Worm (Caenorhabditis elegans) whole organism, L4/young adult: ENCODE results near the gene C54D10.4.

Experiments used
- W03F9.2 ChIP-seq: fragments of 150-350 bp; optimal IDR thresholded peaks from 2 replicates; lab custom pipeline; 2014; ENCODE audit warnings: missing biosample characterization, missing genetic modification characterization
- dao-5 ChIP-seq: sonication (generic microtip); optimal IDR thresholded peaks from 2 replicates; lab custom pipeline; 2016; ENCODE audit warnings: missing genotype, missing genetic modification characterization, moderate library complexity, missing compliant biosample characterization
- him-1 ChIP-seq: sonication (generic microtip); optimal IDR thresholded peaks from 2 replicates; lab custom pipeline; 2016; ENCODE audit warnings: missing genotype, missing genetic modification reagents, missing genetic modification characterization, missing compliant biosample characterization

Gene C54D10.4

ce11 chrV:12433717-12434116 is 13.0 kb upstream of the C54D10.4 start, which contains the start of gene srh-25:
srh-25 (minus strand) TSS chrV:12433817.
- TF ChIP-seq W03F9.2 (tag; lab: Kevin White, UChicago) (no peak), dao-5 (tag; lab: Kevin White, UChicago) (no peak), him-1 (tag; lab: Kevin White, UChicago) (no peak)

ce11 chrV:12433105-12433504 is 12.4 kb upstream of the C54D10.4 start:
- TF ChIP-seq dao-5 (tag; lab: Kevin White, UChicago) (no peak), W03F9.2 (tag; lab: Kevin White, UChicago) (no peak), him-1 (tag; lab: Kevin White, UChicago) (no peak)

- no peak for TF ChIP-seq W03F9.2 (tag; lab: Kevin White, UChicago)
- no peak for TF ChIP-seq dao-5 (tag; lab: Kevin White, UChicago)
- TF ChIP-seq him-1 (tag; lab: Kevin White, UChicago) = no peak
These were observed 11.4 kb upstream of the C54D10.4 start, which contains the start of gene C54D10.13 for ce11 chrV:12432111-12432510. C54D10.13 (minus strand) TSS chrV:12432289.

DNA sequence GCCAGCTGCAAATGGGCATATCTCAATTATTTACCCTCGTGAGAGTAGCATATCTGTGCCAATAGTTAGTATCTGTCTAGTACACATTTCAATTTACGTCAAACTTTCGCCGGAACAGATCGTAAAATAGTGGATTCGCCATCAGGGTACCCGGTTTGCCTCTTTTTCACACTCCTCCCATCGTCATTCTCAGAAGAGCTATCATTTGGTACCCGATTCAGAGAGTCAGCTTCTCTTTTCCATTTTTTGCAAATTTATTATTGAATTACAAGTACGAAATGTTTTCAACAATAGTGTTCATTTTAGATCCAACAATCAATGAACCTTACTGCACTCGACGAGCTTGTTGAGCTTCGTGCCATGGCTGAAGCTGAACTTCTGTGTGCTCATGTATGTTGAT is 8.3 kb upstream of the C54D10.4 start, which contains the start of gene C54D10.5:
TSS of gene C54D10.5 (plus strand) at position 301 of the 400 bp plus-strand sequence.
- TF ChIP-seq dao-5 (tag; lab: Kevin White, UChicago) (no peak), him-1 (tag; lab: Kevin White, UChicago) (no peak), W03F9.2 (tag; lab: Kevin White, UChicago) (no peak)

- no peak for TF ChIP-seq him-1 (tag; lab: Kevin White, UChicago)
- no peak for TF ChIP-seq W03F9.2 (tag; lab: Kevin White, UChicago)
- no peak for TF ChIP-seq dao-5 (tag; lab: Kevin White, UChicago)
These were observed 7.1 kb upstream of the C54D10.4 start for ce11 chrV:12427826-12428225.

DNA sequence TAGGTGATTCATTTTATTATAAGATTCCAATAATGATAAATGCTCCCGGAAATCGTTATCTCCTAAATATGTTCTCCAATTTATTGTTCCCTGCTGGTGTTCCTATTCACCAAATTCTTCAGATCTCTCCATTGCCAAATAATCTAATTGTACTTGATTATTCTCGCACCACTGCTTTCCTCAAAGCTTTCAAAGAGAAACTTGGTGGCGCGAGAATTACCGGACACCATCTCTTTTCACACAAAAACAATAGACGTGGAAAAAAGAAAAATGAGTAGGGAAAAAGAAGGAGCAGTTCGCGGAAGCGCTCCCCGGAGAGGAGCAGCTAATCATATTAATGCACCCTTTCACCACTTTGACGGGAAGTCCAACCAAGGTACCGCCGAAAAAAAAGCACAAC is 617 bp upstream of the C54D10.4 start:
- no peak for TF ChIP-seq dao-5 (tag; lab: Kevin White, UChicago)
- TF ChIP-seq W03F9.2 (tag; lab: Kevin White, UChicago) = no peak
- TF ChIP-seq him-1 (tag; lab: Kevin White, UChicago) = no peak

ce11 chrV:12418292-12418691 is 2.5 kb downstream of the C54D10.4 start, which contains the start of gene C54D10.3:
C54D10.3 (plus strand) TSS chrV:12418592.
- TF ChIP-seq dao-5 (tag; lab: Kevin White, UChicago) (no peak), W03F9.2 (tag; lab: Kevin White, UChicago) (no peak), him-1 (tag; lab: Kevin White, UChicago) (no peak)

DNA sequence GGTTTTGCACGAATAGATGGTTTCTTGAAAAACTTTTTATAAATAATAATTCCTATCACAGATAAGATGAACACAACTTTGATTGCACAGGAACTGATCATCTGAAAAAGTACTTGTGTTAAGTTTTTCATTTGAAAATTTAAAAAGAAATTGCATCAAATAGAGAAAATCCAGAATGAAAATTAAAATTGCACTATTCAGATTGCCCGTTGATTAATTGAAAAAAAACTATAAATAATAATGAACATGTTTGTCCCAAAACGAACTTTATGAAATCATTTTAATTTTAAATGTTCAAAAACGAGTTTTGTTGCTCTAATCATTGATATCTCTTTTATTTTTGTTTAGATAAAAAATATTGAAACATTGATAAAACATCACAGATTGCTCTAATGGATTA is 3.5 kb downstream of the C54D10.4 start, which contains the start of gene cdr-3:
TSS of gene cdr-3 (minus strand) at position 101 of the 400 bp plus-strand sequence.
- TF ChIP-seq dao-5 (tag; lab: Kevin White, UChicago) = no peak
- TF ChIP-seq W03F9.2 (tag; lab: Kevin White, UChicago) = no peak
- TF ChIP-seq him-1 (tag; lab: Kevin White, UChicago) = no peak

DNA sequence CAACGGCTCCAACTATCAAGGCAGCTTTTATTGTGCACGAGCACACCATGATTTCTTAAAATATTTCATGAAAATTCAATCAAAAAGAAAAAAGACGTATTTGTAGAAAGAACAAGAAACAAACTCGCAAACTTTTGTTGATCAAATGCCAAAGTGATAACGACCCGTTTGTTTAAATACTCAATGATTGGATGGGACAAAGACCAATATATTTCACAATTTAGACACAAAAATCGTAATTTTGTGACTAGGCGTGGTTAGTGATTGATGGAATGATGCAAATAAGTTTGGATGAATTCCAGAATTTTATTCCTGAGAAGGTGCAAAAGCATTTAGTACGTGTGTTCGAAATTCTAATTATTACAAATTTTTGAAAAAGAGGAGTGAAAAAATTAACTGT is 5.1 kb downstream of the C54D10.4 start, which contains the start of gene cdr-2:
TSS of gene cdr-2 (minus strand) at position 54 of the 400 bp plus-strand sequence.
- TF ChIP-seq W03F9.2 (tag; lab: Kevin White, UChicago) (no peak), him-1 (tag; lab: Kevin White, UChicago) (no peak), dao-5 (tag; lab: Kevin White, UChicago) (no peak)

DNA sequence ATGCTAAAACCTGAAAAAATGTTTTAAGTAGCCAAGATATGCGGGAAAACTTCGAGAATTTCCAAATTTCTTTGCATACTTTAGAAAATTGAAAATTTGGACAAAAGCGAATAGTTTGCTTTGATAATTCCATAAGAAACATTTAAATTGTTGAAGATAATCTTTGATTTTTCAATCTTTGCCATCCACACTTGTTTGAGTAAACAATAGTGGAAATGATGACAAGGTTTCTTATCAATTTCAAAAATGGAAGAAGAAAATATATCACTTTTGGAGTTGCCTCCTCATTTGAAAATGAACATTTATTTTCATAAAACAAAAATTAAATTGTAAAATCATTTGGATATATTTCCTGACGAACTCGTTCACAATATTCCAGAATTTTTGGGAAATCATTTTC is 6.4 kb downstream of the C54D10.4 start:
- no peak for TF ChIP-seq W03F9.2 (tag; lab: Kevin White, UChicago)
- TF ChIP-seq dao-5 (tag; lab: Kevin White, UChicago) = no peak
- TF ChIP-seq him-1 (tag; lab: Kevin White, UChicago) = no peak

DNA sequence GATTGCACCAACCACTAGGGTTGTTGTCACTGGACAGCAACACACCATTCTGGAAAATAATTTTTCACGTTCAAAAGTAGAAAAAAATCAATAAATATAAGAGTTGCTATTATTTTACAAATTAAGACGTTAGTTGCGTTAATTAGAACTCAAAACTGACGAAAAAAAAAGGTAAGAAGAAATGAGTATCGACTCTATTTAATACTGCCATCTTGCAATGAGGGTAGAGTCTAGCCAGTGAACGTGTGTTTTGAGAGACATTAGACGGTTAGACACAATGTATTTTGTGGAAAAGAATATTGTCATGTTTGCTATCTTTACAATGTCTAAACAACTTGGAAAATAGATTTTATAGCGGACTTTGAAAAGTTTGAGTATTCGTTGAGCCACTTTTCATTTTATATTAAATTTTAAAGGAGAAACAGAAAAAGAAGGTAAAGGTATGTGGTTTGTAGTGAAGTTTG is 7.1 kb downstream of the C54D10.4 start, which contains the start of gene cdr-6:
TSS of gene cdr-6 (minus strand) at position 51 of the 464 bp plus-strand sequence.
- TF ChIP-seq him-1 (tag; lab: Kevin White, UChicago) (no peak), dao-5 (tag; lab: Kevin White, UChicago) (no peak), W03F9.2 (tag; lab: Kevin White, UChicago) (no peak)

DNA sequence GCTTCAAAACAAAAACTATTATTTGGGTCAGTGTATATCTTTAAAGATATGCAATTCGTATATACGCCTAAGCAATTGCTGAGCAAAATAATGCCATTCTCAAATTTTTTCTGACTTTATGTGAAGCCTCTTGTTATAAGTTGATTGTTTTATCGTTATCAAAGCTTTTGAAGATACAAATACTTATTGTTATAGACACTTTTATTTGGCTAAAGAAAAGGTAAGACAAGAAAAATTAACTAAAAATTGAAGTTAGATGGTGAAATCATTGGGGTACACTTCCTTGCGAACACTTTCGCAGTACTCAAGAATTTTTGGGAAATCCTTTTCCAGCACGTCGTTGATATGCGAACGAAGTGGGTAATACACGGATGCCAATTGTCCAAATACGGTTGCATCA is 8.4 kb downstream of the C54D10.4 start:
- TF ChIP-seq him-1 (tag; lab: Kevin White, UChicago) (no peak), dao-5 (tag; lab: Kevin White, UChicago) (no peak), W03F9.2 (tag; lab: Kevin White, UChicago) (no peak)

DNA sequence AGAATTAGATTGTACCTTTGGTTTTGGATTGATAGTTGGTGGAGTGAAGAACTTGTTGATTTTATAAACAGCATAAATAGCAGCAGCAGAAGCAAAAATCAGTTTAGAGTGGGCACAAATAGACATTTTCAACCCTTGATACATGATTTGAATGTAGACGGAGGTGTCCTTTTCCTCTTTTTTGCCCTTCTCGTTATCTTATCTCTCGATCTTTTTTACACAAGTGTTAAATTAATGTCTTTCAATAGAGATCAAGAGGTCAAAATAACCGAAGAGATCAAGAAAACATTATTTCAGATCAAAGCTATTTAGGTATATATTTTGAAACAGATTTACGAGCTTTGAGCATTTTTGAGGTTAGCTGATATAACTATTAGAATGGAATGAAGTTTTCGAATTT is 8.8 kb downstream of the C54D10.4 start, which contains the start of gene cdr-7:
TSS of gene cdr-7 (minus strand) at position 205 of the 400 bp plus-strand sequence.
- TF ChIP-seq W03F9.2 (tag; lab: Kevin White, UChicago) (no peak), dao-5 (tag; lab: Kevin White, UChicago) (no peak), him-1 (tag; lab: Kevin White, UChicago) (no peak)
